Worm (Caenorhabditis elegans) whole organism, late embryonic: Measurements from ENCODE around the gene T22B2.5.

Experiments used
- ama-1 ChIP-seq: fragments of 150-350 bp; optimal IDR thresholded peaks from 2 replicates; lab custom pipeline; 2014
- ceh-34 ChIP-seq: sonication (generic microtip); optimal IDR thresholded peaks from 2 replicates; lab custom pipeline; 2016; ENCODE audit warnings: mild to moderate bottlenecking, missing genetic modification characterization, missing compliant biosample characterization
- elt-2 ChIP-seq: sonication (generic microtip); optimal IDR thresholded peaks from 2 replicates; lab custom pipeline; 2016; ENCODE audit warnings: missing genetic modification reagents, missing genetic modification characterization, missing compliant biosample characterization
- fkh-6 ChIP-seq: sonication (generic microtip); optimal IDR thresholded peaks from 2 replicates; lab custom pipeline; 2016; ENCODE audit warnings: missing genetic modification characterization, missing compliant biosample characterization
- lin-11 ChIP-seq: fragments of 200-800 bp; sonication (Bioruptor generic); optimal IDR thresholded peaks from 2 replicates; lab custom pipeline; 2018; ENCODE audit warnings: mild to moderate bottlenecking, missing genetic modification characterization, missing compliant biosample characterization
- nfya-1 ChIP-seq: sonication (generic microtip); optimal IDR thresholded peaks from 2 replicates; lab custom pipeline; 2017; ENCODE audit warnings: missing genetic modification characterization, mild to moderate bottlenecking, missing compliant biosample characterization, antibody characterized with exemption, moderate library complexity
- nhr-232 ChIP-seq: sonication (generic microtip); optimal IDR thresholded peaks from 2 replicates; lab custom pipeline; 2016; ENCODE audit warnings: missing genetic modification characterization, missing compliant biosample characterization
- pag-3 ChIP-seq: sonication (generic microtip); optimal IDR thresholded peaks from 2 replicates; lab custom pipeline; 2016; ENCODE audit warnings: missing compliant biosample characterization, missing genetic modification characterization, borderline replicate concordance

DNA sequence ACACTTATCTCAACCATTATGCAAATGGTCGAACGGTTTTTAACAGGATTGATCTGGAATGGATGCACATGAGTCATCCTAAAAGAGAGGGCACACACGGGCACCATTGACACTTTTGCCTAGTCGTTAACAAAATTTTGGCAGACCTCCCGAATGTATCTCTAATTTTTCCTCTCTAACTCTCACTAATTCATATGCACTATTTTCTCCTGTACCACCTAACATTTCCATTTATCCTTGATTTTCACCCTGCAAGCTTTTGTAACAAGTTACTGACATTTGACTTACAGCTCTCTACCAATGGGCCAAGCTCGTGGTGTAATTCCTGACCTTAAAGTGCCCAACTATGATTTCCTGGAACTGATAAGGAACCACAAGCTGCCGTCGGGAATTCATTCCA lies 5.8 kb upstream of the T22B2.5 start, which contains the start of gene T22B2.3:
- TF ChIP-seq ama-1 (lab: Kevin White, UChicago) (no peak), elt-2 (tag; lab: Kevin White, UChicago) (no peak), fkh-6 (tag; lab: Kevin White, UChicago) (no peak), ceh-34 (tag; lab: Kevin White, UChicago) (no peak), lin-11 (tag; lab: Kevin White, UChicago) (no peak), pag-3 (tag; lab: Kevin White, UChicago) (no peak), nfya-1 (tag; lab: Kevin White, UChicago) (no peak), nhr-232 (tag; lab: Kevin White, UChicago) (no peak)
